Fruit fly (Drosophila melanogaster) whole organism, embryonic: Measurements from ENCODE around the gene Pvf1.

Experiments used
- br ChIP-seq: fragments of >200 bp; optimal IDR thresholded peaks from 2 replicates; lab custom pipeline; 2017
- hb ChIP-seq: fragments of 200-800 bp; sonication (Bioruptor generic); IDR thresholded peaks from 3 replicates; pipeline ENCODE4 v1.3.6; 2022; ENCODE audit warnings: missing biosample characterization, missing genetic modification characterization; ENCODE audit not compliant: partially characterized antibody

dm6 chrX:18799307-18799855 lies 33.1 kb upstream of the Pvf1 start:
- TF ChIP-seq hb, result no peak
- TF ChIP-seq br (lab: Kevin White, UChicago), result no peak
